Worm (Caenorhabditis elegans): ENCODE data around the gene gip-1.

- no peak for TF ChIP-seq pqm-1 (tag; optimal IDR thresholded peaks at IDR 0.05)
- TF ChIP-seq snpc-4 (tag; optimal IDR thresholded peaks at IDR 0.05): no peak
- TF ChIP-seq elt-2 (tag; optimal IDR thresholded peaks at IDR 0.05): no peak
- TF ChIP-seq nhr-28 (tag; optimal IDR thresholded peaks at IDR 0.05): no peak
- no peak for TF ChIP-seq ceh-28 (tag; optimal IDR thresholded peaks at IDR 0.05)
- TF ChIP-seq eor-1 (tag; optimal IDR thresholded peaks at IDR 0.05): no peak
- TF ChIP-seq nhr-237 (tag; optimal IDR thresholded peaks at IDR 0.05): no peak
- TF ChIP-seq nhr-25 (tag; optimal IDR thresholded peaks at IDR 0.05): no peak
- TF ChIP-seq ama-1 (optimal IDR thresholded peaks at IDR 0.05): no peak
- TF ChIP-seq elt-3 (tag; optimal IDR thresholded peaks at IDR 0.05): no peak
- TF ChIP-seq unc-39 (tag; optimal IDR thresholded peaks at IDR 0.05): no peak
These were observed 18.1 kb upstream of the gip-1 start, which contains the start of gene Y54F10BM.12 for ce11 chrIII:2329336-2329735.

Measured in whole organism, L3 larva.